Worm (Caenorhabditis elegans): Measurements from ENCODE around the gene ran-5.
A peak's percentile ranks its signal among the peaks of the same experiment; 100 is the strongest.

ran-5 gene

ce11 chrII:6049546-6049945 is 1.6 kb downstream of the ran-5 start (continued):
- TF ChIP-seq daf-16 (GFP tag; optimal IDR thresholded peaks at IDR 0.05) (no peak), daf-16 (tag; optimal IDR thresholded peaks at IDR 0.05) (peak; percentile 39), daf-8 (GFP tag; IDR thresholded peaks at IDR 0.05) (no peak), ceh-32 (tag; optimal IDR thresholded peaks at IDR 0.05; ENCODE audit: poor library complexity) (no peak), nhr-77 (tag; optimal IDR thresholded peaks at IDR 0.05) (peak; percentile 31), nhr-111 (GFP tag; optimal IDR thresholded peaks at IDR 0.05) (no peak)

- TF ChIP-seq ceh-44 (GFP tag; IDR thresholded peaks at IDR 0.05) (no peak), nhr-48 (tag; optimal IDR thresholded peaks at IDR 0.05) (peak; percentile 2), daf-16 (GFP tag; optimal IDR thresholded peaks at IDR 0.05) (no peak), daf-16 (tag; optimal IDR thresholded peaks at IDR 0.05) (peak; percentile 29), dmd-6 (GFP tag; IDR thresholded peaks at IDR 0.05) (peak; percentile 47), ama-1 (optimal IDR thresholded peaks at IDR 0.05) (no peak), fkh-10 (GFP tag; optimal IDR thresholded peaks at IDR 0.05) (no peak)
These were observed 2.2 kb downstream of the ran-5 start, which contains the start of gene gldc-1 for ce11 chrII:6050120-6050519. TSS of gene gldc-1 (plus strand) at chrII:6050420.

DNA sequence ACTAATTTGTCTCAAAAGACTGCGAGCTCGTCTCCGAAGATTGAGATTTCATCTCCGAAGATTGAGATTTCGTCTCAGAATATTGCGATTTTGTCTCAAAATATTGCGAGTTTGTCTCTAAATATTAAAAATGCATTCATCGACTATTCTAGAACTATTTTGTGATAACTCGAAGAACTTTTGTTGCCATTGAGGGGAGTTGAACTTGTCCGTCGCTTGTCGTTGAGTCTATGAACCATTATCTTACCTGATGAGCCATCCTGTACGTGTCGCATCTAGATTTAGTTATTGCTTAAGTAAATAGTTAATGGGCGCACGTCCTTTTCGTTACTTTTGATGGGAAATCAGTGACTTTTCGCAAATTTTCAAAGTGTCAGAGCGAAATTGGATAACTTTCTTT is 6.7 kb downstream of the ran-5 start:
- TF ChIP-seq F26F4.8 (GFP tag; conservative IDR thresholded peaks at IDR 0.05) (0 out of 2 replicates have a peak, but pooled peaks have one; percentile 31), dmd-8 (GFP tag; IDR thresholded peaks at IDR 0.05) (0 out of 2 replicates have a peak, but pooled peaks have one; percentile 63), lin-1 (GFP tag; IDR thresholded peaks at IDR 0.05) (0 out of 2 replicates have a peak, but pooled peaks have one; percentile 23), arid-1 (GFP tag; conservative IDR thresholded peaks at IDR 0.05) (0 out of 2 replicates have a peak, but pooled peaks have one; percentile 43), lim-7 (GFP tag; IDR thresholded peaks at IDR 0.05) (0 out of 2 replicates have a peak, but pooled peaks have one; percentile 58), D1046.2 (GFP tag; IDR thresholded peaks at IDR 0.05) (peak; percentile 67; the same call in 1 of the 2 replicates), madf-5 (GFP tag; IDR thresholded peaks at IDR 0.05) (0 out of 4 replicates have a peak, but pooled peaks of 1 of the 2 experiments have one; percentile 26), Y48G9A.11 (GFP tag; IDR thresholded peaks at IDR 0.05) (peak; percentile 49; the same call in 1 of the 2 replicates), snpc-1.2 (GFP tag; IDR thresholded peaks at IDR 0.05) (peak; percentile 65; the same call in 1 of the 2 replicates), lin-38 (GFP tag; IDR thresholded peaks at IDR 0.05) (peak; percentile 65), egl-43 (GFP tag; IDR thresholded peaks at IDR 0.05) (0 out of 2 replicates have a peak, but pooled peaks have one; percentile 15)

DNA sequence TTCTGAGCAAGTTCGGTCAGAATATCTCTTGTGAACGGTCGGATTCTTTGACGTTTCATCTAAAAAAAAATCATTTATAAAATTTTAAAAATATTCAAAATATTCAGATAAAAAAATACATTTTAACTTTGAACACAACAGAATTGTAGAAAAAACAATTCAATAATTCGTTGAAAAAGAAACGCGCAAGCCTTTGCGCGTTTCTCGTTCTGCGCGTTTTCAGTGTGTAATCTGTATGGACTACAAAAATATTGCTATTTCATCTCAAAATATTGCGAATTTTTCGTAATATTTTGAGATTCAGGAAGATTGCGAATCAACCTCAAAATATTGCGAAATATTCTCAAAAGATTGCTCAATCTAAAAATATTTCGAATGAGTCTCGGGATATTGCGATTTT is 8.0 kb downstream of the ran-5 start, which contains the start of gene R12C12.7:
TSS of gene R12C12.7 (minus strand) at position 59 of the 400 bp plus-strand sequence.
- TF ChIP-seq nhr-11 (tag; optimal IDR thresholded peaks at IDR 0.05) (no peak), lin-39 (tag; optimal IDR thresholded peaks at IDR 0.05) (no peak), duxl-1 (tag; optimal IDR thresholded peaks at IDR 0.05; ENCODE audit: poor library complexity) (no peak), lin-13 (GFP tag; optimal IDR thresholded peaks at IDR 0.05) (no peak), unc-39 (tag; optimal IDR thresholded peaks at IDR 0.05) (no peak), ztf-7 (tag; optimal IDR thresholded peaks at IDR 0.05) (no peak), nhr-28 (tag; optimal IDR thresholded peaks at IDR 0.05) (peak; percentile 76), ceh-32 (tag; optimal IDR thresholded peaks at IDR 0.05; ENCODE audit: poor library complexity) (no peak), dve-1 (tag; optimal IDR thresholded peaks at IDR 0.05; ENCODE audit: insufficient read depth) (peak; percentile 18), nhr-76 (tag; optimal IDR thresholded peaks at IDR 0.05) (no peak), aha-1 (tag) (no peak), ctbp-1 (GFP tag; IDR thresholded peaks at IDR 0.05) (no peak), mxl-3 (GFP tag; optimal IDR thresholded peaks at IDR 0.05) (no peak), dpl-1 (GFP tag; optimal IDR thresholded peaks at IDR 0.05) (peak; percentile 51), mxl-2 (GFP tag; conservative IDR thresholded peaks at IDR 0.05) (no peak), arid-1 (GFP tag; conservative IDR thresholded peaks at IDR 0.05) (no peak), daf-8 (GFP tag; IDR thresholded peaks at IDR 0.05) (no peak), mes-2 (tag; optimal IDR thresholded peaks at IDR 0.05; ENCODE audit: poor library complexity, severe bottlenecking) (peak; percentile 70), pqm-1 (tag; optimal IDR thresholded peaks at IDR 0.05) (peak; percentile 72), zfp-2 (tag; optimal IDR thresholded peaks at IDR 0.05) (no peak), hlh-30 (tag; optimal IDR thresholded peaks at IDR 0.05; ENCODE audit: insufficient read depth) (peak; percentile 30), madf-9 (GFP tag; conservative IDR thresholded peaks at IDR 0.05) (no peak), hlh-11 (tag; optimal IDR thresholded peaks at IDR 0.05) (no peak), nhr-25 (tag; optimal IDR thresholded peaks at IDR 0.05; ENCODE audit: borderline replicate concordance, insufficient read depth) (no peak), lin-38 (GFP tag; IDR thresholded peaks at IDR 0.05) (0 out of 2 replicates have a peak, but pooled peaks have one; percentile 26), Y75B8A.6 (GFP tag; IDR thresholded peaks at IDR 0.05) (no peak), nhr-48 (tag; optimal IDR thresholded peaks at IDR 0.05) (no peak), lsy-2 (tag; optimal IDR thresholded peaks at IDR 0.05) (peak in 1 of 2 experiments; percentile 55)
